Fruit fly (Drosophila melanogaster) Kc167 (cell line): ENCODE results near the gene rost.

Source experiments
- Myc ChIP-seq: fragments of >200 bp; optimal IDR thresholded peaks from 2 replicates; lab custom pipeline; 2017; ENCODE audit warnings: missing external identifiers
- Sin3A ChIP-seq: fragments of >200 bp; optimal IDR thresholded peaks from 2 replicates; lab custom pipeline; 2018; ENCODE audit warnings: missing external identifiers
- h ChIP-seq: fragments of >200 bp; optimal IDR thresholded peaks from 3 replicates; lab custom pipeline; 2018; ENCODE audit warnings: missing external identifiers
- insv ChIP-seq: fragments of >200 bp; optimal IDR thresholded peaks from 3 replicates; lab custom pipeline; 2018; ENCODE audit warnings: missing external identifiers
- psq ChIP-seq: fragments of >200 bp; optimal IDR thresholded peaks from 2 replicates; lab custom pipeline; 2017; ENCODE audit warnings: missing external identifiers
- ttk ChIP-seq: sonication (Bioruptor generic); optimal IDR thresholded peaks from 2 replicates; lab custom pipeline; 2017; ENCODE audit warnings: missing external identifiers

The rost gene

dm6 chr2L:8989037-8989591 is at the start of gene rost:
Gene rost (minus strand): TSS chr2L:8989539.
- TF ChIP-seq Myc (no peak), insv (no peak), Sin3A (lab: Kevin White, UChicago) (no peak), psq (no peak)

- TF ChIP-seq h (lab: Kevin White, UChicago) (no peak), Myc (no peak), insv (no peak), ttk (no peak), psq (no peak)
Measured at dm6 chr2L:9031736-9032135, 42.4 kb upstream of the rost start, which contains the start of gene CG9582. Gene CG9582 (minus strand): TSS chr2L:9031836.

DNA sequence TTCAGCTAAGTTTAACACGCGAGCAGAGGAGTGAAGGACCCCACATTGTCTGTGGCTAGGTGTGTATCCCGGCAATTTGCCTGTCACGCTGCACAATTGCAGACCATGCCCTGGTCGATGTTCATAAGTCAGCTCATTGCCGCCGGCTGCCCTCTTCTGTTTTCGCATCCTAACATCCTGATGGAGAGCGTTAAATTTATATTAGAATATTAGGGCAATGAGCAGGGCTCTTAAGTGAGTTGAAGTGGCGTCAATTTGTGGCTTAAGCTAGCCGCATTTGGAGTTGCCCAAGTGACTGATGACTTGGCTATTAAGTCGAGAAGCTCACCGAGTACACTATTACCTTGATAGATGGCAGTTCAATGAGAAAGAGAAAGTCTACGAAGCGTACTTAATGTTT is 36.8 kb upstream of the rost start:
- TF ChIP-seq h (lab: Kevin White, UChicago) (no peak), psq (no peak), insv (no peak), Sin3A (lab: Kevin White, UChicago) (no peak), Myc (no peak), ttk (no peak)

DNA sequence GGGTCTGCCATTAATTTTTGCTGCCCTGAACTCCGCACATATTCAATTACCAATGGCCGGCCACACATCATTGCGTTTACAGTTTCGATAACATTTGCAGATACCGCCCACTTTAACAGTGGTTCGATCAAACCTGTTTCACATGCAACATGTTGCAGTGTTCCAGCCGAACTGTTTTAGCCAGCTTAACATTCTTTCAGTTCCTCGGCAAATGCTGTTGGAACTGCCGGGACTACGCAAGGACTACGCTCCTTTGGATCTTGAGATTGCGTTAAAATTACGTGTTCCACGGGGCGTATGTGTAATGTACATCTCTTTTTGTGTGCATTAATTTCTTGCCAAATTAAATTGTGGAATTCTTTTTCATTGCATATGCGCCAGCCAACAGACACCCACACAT is 30.1 kb upstream of the rost start:
- TF ChIP-seq Myc (no peak), h (lab: Kevin White, UChicago) (no peak), ttk (no peak), psq (no peak), insv (no peak), Sin3A (lab: Kevin White, UChicago) (no peak)

- TF ChIP-seq ttk (no peak), Sin3A (lab: Kevin White, UChicago) (no peak), h (lab: Kevin White, UChicago) (no peak)
Measured at dm6 chr2L:9013968-9014367, 24.6 kb upstream of the rost start, which contains the start of gene Rcd-1r. Gene Rcd-1r (minus strand): TSS chr2L:9014068.

DNA sequence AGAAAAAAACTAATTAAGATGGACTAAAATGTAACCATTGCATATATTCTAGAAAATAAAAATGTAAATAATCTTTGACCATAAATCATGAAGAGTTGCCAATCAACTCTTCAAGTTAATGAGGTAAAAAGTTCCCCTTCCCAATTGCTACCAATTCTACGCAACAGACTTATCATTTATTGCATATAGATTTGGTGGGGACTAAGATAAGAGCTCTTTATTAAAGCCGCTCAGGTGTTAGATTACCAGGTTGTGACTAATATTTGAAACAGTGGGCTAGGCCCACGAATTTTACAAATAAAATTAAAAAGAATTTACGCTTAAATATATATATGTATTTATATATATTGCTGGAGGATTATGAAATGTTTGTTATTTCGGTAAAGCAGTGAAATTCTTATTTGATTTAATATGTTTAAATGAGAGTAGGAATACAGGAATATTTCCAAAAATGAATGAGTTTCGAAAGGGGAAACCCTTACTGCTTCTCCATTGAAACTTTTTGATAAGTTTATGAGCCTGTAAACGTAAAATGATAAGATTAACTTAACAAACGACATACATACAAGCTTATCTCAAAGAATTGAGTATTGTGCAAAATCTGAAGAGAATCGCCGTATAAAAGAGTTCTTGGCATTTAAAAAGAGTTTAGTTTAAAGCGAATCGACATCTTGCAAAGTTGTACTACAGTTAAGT is 22.4 kb upstream of the rost start, which contains the start of gene CG13102:
CG13102 (plus strand) TSS at position 646 of the 696 bp plus-strand sequence.
- TF ChIP-seq ttk (no peak), insv (no peak), psq (no peak), Myc (no peak), h (lab: Kevin White, UChicago) (no peak), Sin3A (lab: Kevin White, UChicago) (no peak)

DNA sequence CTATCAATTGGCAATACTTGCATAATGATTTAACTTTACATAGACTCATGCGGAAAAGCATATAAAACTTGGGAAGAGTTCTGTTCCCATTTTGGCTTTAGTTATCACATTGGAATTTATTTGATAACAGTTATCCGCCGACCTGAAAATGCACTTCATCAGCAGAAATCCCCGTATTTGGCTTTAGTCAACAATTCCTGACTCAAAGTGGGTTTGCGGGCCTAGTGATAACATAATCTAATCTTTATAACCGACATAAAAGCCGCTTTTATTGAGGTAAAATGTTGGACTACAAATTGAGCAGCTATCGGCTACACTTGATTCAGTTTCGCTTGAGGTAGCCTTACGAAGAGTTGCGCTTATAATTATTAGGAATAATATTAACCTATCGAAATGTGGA is 20.9 kb upstream of the rost start, which contains the start of gene CG9568:
CG9568 (plus strand) TSS at position 317 of the 400 bp plus-strand sequence.
- TF ChIP-seq h (lab: Kevin White, UChicago) = no peak
- no peak for TF ChIP-seq insv
- no peak for TF ChIP-seq Myc
- TF ChIP-seq Sin3A (lab: Kevin White, UChicago) = no peak
- no peak for TF ChIP-seq psq
- no peak for TF ChIP-seq ttk

- TF ChIP-seq insv = no peak
- no peak for TF ChIP-seq ttk
- no peak for TF ChIP-seq psq
- no peak for TF ChIP-seq Sin3A (lab: Kevin White, UChicago)
- TF ChIP-seq h (lab: Kevin White, UChicago) = no peak
- TF ChIP-seq Myc = no peak
Measured at dm6 chr2L:8998237-8998636, 8.9 kb upstream of the rost start, which contains the start of gene Try29F. Gene Try29F (plus strand): TSS chr2L:8998537.

- no peak for TF ChIP-seq insv
- no peak for TF ChIP-seq ttk
- no peak for TF ChIP-seq Myc
- TF ChIP-seq Sin3A (lab: Kevin White, UChicago) = no peak
- TF ChIP-seq psq = no peak
- TF ChIP-seq h (lab: Kevin White, UChicago) = no peak
Measured at dm6 chr2L:8997285-8997684, 7.9 kb upstream of the rost start, which contains the start of the genes alien and CG18661. Gene alien (minus strand): TSS chr2L:8997379. Gene CG18661 (plus strand): TSS chr2L:8997605.

DNA sequence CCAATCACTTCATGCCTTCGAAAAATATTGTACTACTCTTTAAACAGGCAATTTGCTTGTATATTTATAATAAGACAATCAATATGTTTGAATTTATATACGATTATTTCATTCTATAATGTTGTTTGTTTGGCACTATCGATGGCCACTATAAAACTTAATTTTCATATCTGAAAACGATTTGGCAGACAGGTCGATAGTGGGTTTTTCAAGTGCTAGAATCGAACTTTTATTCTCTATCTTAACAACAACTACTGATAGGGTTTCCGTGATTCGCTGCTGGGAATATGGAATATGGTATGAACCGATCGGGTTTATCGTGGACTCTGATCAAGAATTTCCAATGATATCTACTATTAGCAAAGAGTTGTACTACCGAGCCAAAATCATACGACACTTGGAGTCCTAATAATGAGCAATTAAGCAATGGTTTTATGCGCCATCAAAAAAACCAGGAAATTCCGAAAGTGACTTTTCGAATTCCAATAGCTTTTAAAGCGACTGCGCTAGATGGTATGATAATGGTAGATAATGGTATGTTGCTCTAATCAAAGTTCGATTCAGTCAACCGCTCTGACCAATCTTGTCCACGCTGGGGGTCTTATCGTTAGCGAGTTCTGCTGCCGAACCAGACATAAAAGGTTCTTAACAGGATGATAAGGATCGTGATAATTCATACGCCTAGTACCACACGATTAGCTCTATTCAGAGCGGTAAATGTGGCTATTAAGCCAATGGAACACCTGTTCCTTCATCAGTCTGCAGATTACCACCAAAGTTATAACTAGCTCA is 4.5 kb upstream of the rost start, which contains the start of gene CG17906:
CG17906 (plus strand) TSS at position 742 of the 792 bp plus-strand sequence.
- TF ChIP-seq psq (no peak), Sin3A (lab: Kevin White, UChicago) (no peak), ttk (no peak), h (lab: Kevin White, UChicago) (no peak), insv (no peak), Myc (no peak)

dm6 chr2L:8991583-8991982 is 2.2 kb upstream of the rost start, which contains the start of gene CG9555:
Gene CG9555 (plus strand): TSS chr2L:8991735.
- no peak for TF ChIP-seq psq
- TF ChIP-seq Myc = no peak
- no peak for TF ChIP-seq insv
- TF ChIP-seq h (lab: Kevin White, UChicago) = no peak
- no peak for TF ChIP-seq Sin3A (lab: Kevin White, UChicago)
- TF ChIP-seq ttk = no peak

- TF ChIP-seq insv = no peak
- no peak for TF ChIP-seq Myc
- no peak for TF ChIP-seq ttk
- TF ChIP-seq psq = no peak
Measured at dm6 chr2L:8987251-8987937, 1.9 kb downstream of the rost start.
